Fruit fly (Drosophila melanogaster): Measurements from ENCODE around the gene Nuak.
A peak's percentile ranks its signal among the peaks of the same experiment; 100 is the strongest.

The Nuak gene

dm6 chr3R:10330734-10331642 is 66.9 kb downstream of the Nuak start, which contains the start of the genes Bruce and CG12818 (continued):
- no peak for TF ChIP-seq CG9932 (GFP tag; IDR thresholded peaks at IDR 0.05)
- TF ChIP-seq CG7963 (GFP tag; IDR thresholded peaks at IDR 0.05; ENCODE audit: partially characterized antibody) = peak; percentile 91
- TF ChIP-seq CG18619 (GFP tag; optimal IDR thresholded peaks at IDR 0.05) = no peak
- TF ChIP-seq ara (GFP tag; IDR thresholded peaks at IDR 0.05) = no peak
- no peak for TF ChIP-seq CG8388 (GFP tag; optimal IDR thresholded peaks at IDR 0.05)
- TF ChIP-seq CG9876 (GFP tag; optimal IDR thresholded peaks at IDR 0.05) = no peak
- TF ChIP-seq CG14710 (tag; optimal IDR thresholded peaks at IDR 0.05) = peak; percentile 63
- no peak for TF ChIP-seq CG17612 (GFP tag; IDR thresholded peaks at IDR 0.05)
- peak; percentile 2 for TF ChIP-seq CG9609 (GFP tag; optimal IDR thresholded peaks at IDR 0.05)
- TF ChIP-seq CG14860 (GFP tag; IDR thresholded peaks at IDR 0.05; ENCODE audit: partially characterized antibody) = peak; percentile 90
- no peak for TF ChIP-seq NC2β (GFP tag; optimal IDR thresholded peaks at IDR 0.05)
- TF ChIP-seq CG31224 (GFP tag; IDR thresholded peaks at IDR 0.05) = no peak
- no peak for TF ChIP-seq eve (GFP tag; optimal IDR thresholded peaks at IDR 0.05)
- TF ChIP-seq phol (tag; optimal IDR thresholded peaks at IDR 0.05) = peak; percentile 52
- peak; percentile 70; the same call in 1 of the 2 replicates for TF ChIP-seq MBD-R2 (GFP tag; IDR thresholded peaks at IDR 0.05)
- no peak for TF ChIP-seq Mes4 (GFP tag; optimal IDR thresholded peaks at IDR 0.05)
- TF ChIP-seq sisA (GFP tag; IDR thresholded peaks at IDR 0.05) = no peak
- peak; percentile 89 for TF ChIP-seq Dref (GFP tag; IDR thresholded peaks at IDR 0.05)
- TF ChIP-seq CTCF (GFP tag; optimal IDR thresholded peaks at IDR 0.05) = no peak
- peak; percentile 17 for TF ChIP-seq CG9797 (GFP tag; optimal IDR thresholded peaks at IDR 0.05)
- TF ChIP-seq pan (optimal IDR thresholded peaks at IDR 0.05) = no peak
- peak in 1 of 2 experiments; percentile 5 for TF ChIP-seq pan (GFP tag; optimal IDR thresholded peaks at IDR 0.05 in 1 of 2, IDR thresholded peaks at IDR 0.05 in 1 of 2)
- no peak for TF ChIP-seq CG10979 (tag; optimal IDR thresholded peaks at IDR 0.05)
- peak; percentile 60; the same call in 1 of the 3 replicates for TF ChIP-seq zen2 (GFP tag; IDR thresholded peaks at IDR 0.05; ENCODE audit: partially characterized antibody)
- TF ChIP-seq Bteb2 (GFP tag; optimal IDR thresholded peaks at IDR 0.05) = no peak
- no peak for TF ChIP-seq so (GFP tag; IDR thresholded peaks at IDR 0.05)
- peak; percentile 86 for TF ChIP-seq CG16813 (GFP tag; IDR thresholded peaks at IDR 0.05; ENCODE audit: partially characterized antibody)
- no peak for TF ChIP-seq CG13123 (GFP tag; optimal IDR thresholded peaks at IDR 0.05)
- peak; percentile 86 for TF ChIP-seq CG2116 (GFP tag; optimal IDR thresholded peaks at IDR 0.05)
- TF ChIP-seq BtbVII (GFP tag; optimal IDR thresholded peaks at IDR 0.05) = no peak
- no peak for TF ChIP-seq CG10959 (GFP tag; IDR thresholded peaks at IDR 0.05)
- TF ChIP-seq D (optimal IDR thresholded peaks at IDR 0.05) = peak; percentile 26
- TF ChIP-seq D (GFP tag; optimal IDR thresholded peaks at IDR 0.05) = no peak
- TF ChIP-seq ind (GFP tag; optimal IDR thresholded peaks at IDR 0.05) = no peak
- TF ChIP-seq E2f1 (GFP tag; IDR thresholded peaks at IDR 0.05) = no peak
- TF ChIP-seq CG5180 (GFP tag; optimal IDR thresholded peaks at IDR 0.05) = no peak
- TF ChIP-seq CG4328 (GFP tag; optimal IDR thresholded peaks at IDR 0.05) = no peak
- TF ChIP-seq Sry-δ (GFP tag; optimal IDR thresholded peaks at IDR 0.05) = peak; percentile 64
- TF ChIP-seq cg (GFP tag; optimal IDR thresholded peaks at IDR 0.05) = peak; percentile 71
- TF ChIP-seq CG7928 (GFP tag; optimal IDR thresholded peaks at IDR 0.05) = no peak
- TF ChIP-seq pzg (GFP tag; optimal IDR thresholded peaks at IDR 0.05) = peak; percentile 77
- TF ChIP-seq crc (GFP tag; optimal IDR thresholded peaks at IDR 0.05) = no peak
- no peak for TF ChIP-seq Hmr (GFP tag; optimal IDR thresholded peaks at IDR 0.05)
- TF ChIP-seq Nf-YA (GFP tag; IDR thresholded peaks at IDR 0.05) = no peak
- peak; percentile 11 for TF ChIP-seq NK7.1 (GFP tag; optimal IDR thresholded peaks at IDR 0.05)
- peak; percentile 64 for TF ChIP-seq Rfx (GFP tag; IDR thresholded peaks at IDR 0.05)
- no peak for TF ChIP-seq CG10565 (GFP tag; optimal IDR thresholded peaks at IDR 0.05)
- no peak for TF ChIP-seq Bdp1 (GFP tag; optimal IDR thresholded peaks at IDR 0.05)
- TF ChIP-seq abd-A (tag; optimal IDR thresholded peaks at IDR 0.05) = no peak
- TF ChIP-seq Dp (GFP tag; optimal IDR thresholded peaks at IDR 0.05) = peak; percentile 50

Measured in whole organism, embryonic.